Worm (Caenorhabditis elegans): ENCODE data around the gene Y57G11C.1131.

Gene Y57G11C.1131

ce11 chrIV:14959375-14959774, 26.6 kb downstream of the Y57G11C.1131 start (continued):
- TF ChIP-seq ces-1 (GFP tag; optimal IDR thresholded peaks at IDR 0.05): no peak
- peak; percentile 85 for TF ChIP-seq snu-23 (GFP tag; optimal IDR thresholded peaks at IDR 0.05)
- TF ChIP-seq pqm-1 (tag; optimal IDR thresholded peaks at IDR 0.05): peak; percentile 90
- TF ChIP-seq rnt-1 (tag; optimal IDR thresholded peaks at IDR 0.05): no peak
- TF ChIP-seq dpl-1 (GFP tag; optimal IDR thresholded peaks at IDR 0.05): peak; percentile 95 to 97 (median 96)
- no peak for TF ChIP-seq nhr-76 (tag; optimal IDR thresholded peaks at IDR 0.05)
- no peak for TF ChIP-seq aly-2 (tag; optimal IDR thresholded peaks at IDR 0.05)
- TF ChIP-seq sox-4 (tag; optimal IDR thresholded peaks at IDR 0.05): no peak
- peak; percentile 70 for TF ChIP-seq lin-14 (GFP tag; optimal IDR thresholded peaks at IDR 0.05)
- no peak for TF ChIP-seq ceh-90 (tag; optimal IDR thresholded peaks at IDR 0.05)
- no peak for TF ChIP-seq ceh-88 (GFP tag; IDR thresholded peaks at IDR 0.05)
- TF ChIP-seq mab-9 (GFP tag; IDR thresholded peaks at IDR 0.05): no peak
- TF ChIP-seq snpc-4 (tag; optimal IDR thresholded peaks at IDR 0.05): peak; percentile 48
- peak; percentile 81 for TF ChIP-seq tlp-1 (tag; optimal IDR thresholded peaks at IDR 0.05)
- no peak for TF ChIP-seq sptf-1 (tag; optimal IDR thresholded peaks at IDR 0.05)
- TF ChIP-seq ama-1 (optimal IDR thresholded peaks at IDR 0.05): no peak
- no peak for TF ChIP-seq unc-62 (GFP tag; optimal IDR thresholded peaks at IDR 0.05)
- TF ChIP-seq egl-13 (tag; optimal IDR thresholded peaks at IDR 0.05): no peak
- TF ChIP-seq isw-1 (GFP tag; IDR thresholded peaks at IDR 0.05): peak; percentile 58
- TF ChIP-seq mdl-1 (tag; optimal IDR thresholded peaks at IDR 0.05): peak in 1 of 2 experiments; percentile 42
- TF ChIP-seq pax-3 (tag; optimal IDR thresholded peaks at IDR 0.05): peak; percentile 37
- TF ChIP-seq lin-39 (tag; optimal IDR thresholded peaks at IDR 0.05): peak; percentile 51
- TF ChIP-seq nhr-12 (tag; optimal IDR thresholded peaks at IDR 0.05): no peak
- TF ChIP-seq skn-1 (tag; optimal IDR thresholded peaks at IDR 0.05): peak; percentile 72
- peak; percentile 24 for TF ChIP-seq nhr-77 (tag; optimal IDR thresholded peaks at IDR 0.05)
- TF ChIP-seq grh-1 (GFP tag; IDR thresholded peaks at IDR 0.05): no peak
- TF ChIP-seq ceh-8 (GFP tag; optimal IDR thresholded peaks at IDR 0.05): no peak
- no peak for TF ChIP-seq nhr-84 (tag; optimal IDR thresholded peaks at IDR 0.05)
- TF ChIP-seq unc-86 (tag; optimal IDR thresholded peaks at IDR 0.05): peak; percentile 53
- TF ChIP-seq lin-13 (GFP tag; optimal IDR thresholded peaks at IDR 0.05): peak; percentile 75
- TF ChIP-seq swsn-7 (tag; optimal IDR thresholded peaks at IDR 0.05): peak; percentile 57
- no peak for TF ChIP-seq ztf-4 (tag; optimal IDR thresholded peaks at IDR 0.05)
- TF ChIP-seq aha-1 (tag; optimal IDR thresholded peaks at IDR 0.05): no peak
- TF ChIP-seq dsc-1 (tag; optimal IDR thresholded peaks at IDR 0.05): peak; percentile 47
- TF ChIP-seq nhr-85 (tag): peak; percentile 75
- peak; percentile 83 for TF ChIP-seq nhr-47 (tag; optimal IDR thresholded peaks at IDR 0.05)
- no peak for TF ChIP-seq zag-1 (tag; optimal IDR thresholded peaks at IDR 0.05)
- TF ChIP-seq fkh-4 (tag; optimal IDR thresholded peaks at IDR 0.05; ENCODE audit: borderline replicate concordance): peak; percentile 1
- TF ChIP-seq unc-98 (GFP tag; IDR thresholded peaks at IDR 0.05): no peak
- TF ChIP-seq blmp-1 (tag; optimal IDR thresholded peaks at IDR 0.05): peak; percentile 76
- peak; percentile 82 for TF ChIP-seq C16A3.4 (tag; optimal IDR thresholded peaks at IDR 0.05)
- TF ChIP-seq nhr-28 (tag; optimal IDR thresholded peaks at IDR 0.05): no peak
- TF ChIP-seq lir-3 (tag; optimal IDR thresholded peaks at IDR 0.05; ENCODE audit: poor library complexity): no peak
- no peak for TF ChIP-seq efl-3 (GFP tag; optimal IDR thresholded peaks at IDR 0.05)
- peak; percentile 81 to 93 for TF ChIP-seq lsy-2 (tag; optimal IDR thresholded peaks at IDR 0.05)
- peak; percentile 73 for TF ChIP-seq mep-1 (tag; optimal IDR thresholded peaks at IDR 0.05)
- no peak for TF ChIP-seq hlh-4 (tag; optimal IDR thresholded peaks at IDR 0.05)
- TF ChIP-seq tbx-2 (tag; optimal IDR thresholded peaks at IDR 0.05): peak; percentile 53

Data from whole organism, L1 larva.